Worm (Caenorhabditis elegans) whole organism, late embryonic: ENCODE results near the gene atz-1.

Experiments used
- C38D4.7 ChIP-seq: fragments of 200-800 bp; sonication (Bioruptor generic); optimal IDR thresholded peaks from 2 replicates; lab custom pipeline; 2018; ENCODE audit warnings: mild to moderate bottlenecking, missing genetic modification characterization, moderate library complexity, missing compliant biosample characterization
- F13H6.1 ChIP-seq: sonication (generic microtip); optimal IDR thresholded peaks from 2 replicates; lab custom pipeline; 2016; ENCODE audit warnings: missing genetic modification characterization, missing compliant biosample characterization
- T23F11.4 ChIP-seq: fragments of 200-800 bp; sonication (Bioruptor generic); optimal IDR thresholded peaks from 2 replicates; lab custom pipeline; 2018; ENCODE audit warnings: mild to moderate bottlenecking, missing genetic modification characterization, missing compliant biosample characterization
- Y22D7AL.16 ChIP-seq: sonication (generic microtip); optimal IDR thresholded peaks from 2 replicates; lab custom pipeline; 2016; ENCODE audit warnings: missing genetic modification characterization, missing compliant biosample characterization
- ceh-14 ChIP-seq: sonication (generic microtip); optimal IDR thresholded peaks from 2 replicates; lab custom pipeline; 2016; ENCODE audit warnings: missing genotype, missing genetic modification characterization, missing compliant biosample characterization
- ceh-18 ChIP-seq: sonication (generic microtip); optimal IDR thresholded peaks from 2 replicates; lab custom pipeline; 2016; ENCODE audit warnings: missing genetic modification characterization, missing compliant biosample characterization
- ceh-22 ChIP-seq: sonication (generic microtip); optimal IDR thresholded peaks from 2 replicates; lab custom pipeline; 2017; ENCODE audit warnings: missing biosample characterization, missing genetic modification characterization
- ceh-24 ChIP-seq: sonication (generic microtip); optimal IDR thresholded peaks from 2 replicates; lab custom pipeline; 2016; ENCODE audit warnings: mild to moderate bottlenecking, missing genetic modification characterization, missing compliant biosample characterization
- ceh-31 ChIP-seq: sonication (generic microtip); optimal IDR thresholded peaks from 2 replicates; lab custom pipeline; 2016; ENCODE audit warnings: missing genetic modification characterization, missing compliant biosample characterization
- ceh-34 ChIP-seq: sonication (generic microtip); optimal IDR thresholded peaks from 2 replicates; lab custom pipeline; 2016; ENCODE audit warnings: mild to moderate bottlenecking, missing genetic modification characterization, missing compliant biosample characterization
- ceh-48 ChIP-seq: sonication (generic microtip); optimal IDR thresholded peaks from 2 replicates; lab custom pipeline; 2016; ENCODE audit warnings: missing genetic modification characterization, inconsistent platforms, missing compliant biosample characterization
- ceh-9 ChIP-seq: sonication (generic microtip); optimal IDR thresholded peaks from 2 replicates; lab custom pipeline; 2016; ENCODE audit warnings: mild to moderate bottlenecking, missing genetic modification characterization, inconsistent platforms, missing compliant biosample characterization
- che-1 ChIP-seq: sonication (generic microtip); optimal IDR thresholded peaks from 2 replicates; lab custom pipeline; 2016; ENCODE audit warnings: mild to moderate bottlenecking, missing genetic modification characterization, missing compliant biosample characterization
- dve-1 ChIP-seq: sonication (generic microtip); optimal IDR thresholded peaks from 2 replicates; lab custom pipeline; 2017; ENCODE audit warnings: antibody characterized with exemption, mild to moderate bottlenecking, missing genetic modification characterization, missing compliant biosample characterization
- elt-2 ChIP-seq: sonication (generic microtip); optimal IDR thresholded peaks from 2 replicates; lab custom pipeline; 2016; ENCODE audit warnings: missing genetic modification reagents, missing genetic modification characterization, missing compliant biosample characterization
- ets-4 ChIP-seq: sonication (generic microtip); optimal IDR thresholded peaks from 2 replicates; lab custom pipeline; 2016; ENCODE audit warnings: missing genetic modification characterization, missing compliant biosample characterization
- fkh-10 ChIP-seq: fragments of 150-350 bp; optimal IDR thresholded peaks from 2 replicates; lab custom pipeline; 2014; ENCODE audit warnings: missing biosample characterization, missing genetic modification reagents, missing genetic modification characterization
- fkh-6 ChIP-seq: sonication (generic microtip); optimal IDR thresholded peaks from 2 replicates; lab custom pipeline; 2016; ENCODE audit warnings: missing genetic modification characterization, missing compliant biosample characterization
- hlh-30 ChIP-seq: sonication (generic microtip); optimal IDR thresholded peaks from 2 replicates; lab custom pipeline; 2017; ENCODE audit warnings: antibody characterized with exemption, missing genetic modification characterization, missing compliant biosample characterization; ENCODE audit not compliant: insufficient read depth
- hlh-6 ChIP-seq: sonication (generic microtip); optimal IDR thresholded peaks from 2 replicates; lab custom pipeline; 2016; ENCODE audit warnings: missing genotype, missing genetic modification characterization, missing compliant biosample characterization
- hlh-8 ChIP-seq: sonication (generic microtip); optimal IDR thresholded peaks from 2 replicates; lab custom pipeline; 2016; ENCODE audit warnings: missing genotype, missing genetic modification characterization, missing compliant biosample characterization
- lin-11 ChIP-seq: fragments of 200-800 bp; sonication (Bioruptor generic); optimal IDR thresholded peaks from 2 replicates; lab custom pipeline; 2018; ENCODE audit warnings: mild to moderate bottlenecking, missing genetic modification characterization, missing compliant biosample characterization
- madf-2 ChIP-seq: sonication (generic microtip); optimal IDR thresholded peaks from 2 replicates; lab custom pipeline; 2017; ENCODE audit warnings: missing genetic modification characterization, missing compliant biosample characterization
- mec-3 ChIP-seq: sonication (generic microtip); optimal IDR thresholded peaks from 2 replicates; lab custom pipeline; 2016; ENCODE audit warnings: borderline replicate concordance, missing genetic modification characterization, missing compliant biosample characterization
- nfya-1 ChIP-seq: sonication (generic microtip); optimal IDR thresholded peaks from 2 replicates; lab custom pipeline; 2017; ENCODE audit warnings: missing genetic modification characterization, mild to moderate bottlenecking, missing compliant biosample characterization, antibody characterized with exemption, moderate library complexity
- nhr-232 ChIP-seq: sonication (generic microtip); optimal IDR thresholded peaks from 2 replicates; lab custom pipeline; 2016; ENCODE audit warnings: missing genetic modification characterization, missing compliant biosample characterization
- npax-4 ChIP-seq: sonication (generic microtip); optimal IDR thresholded peaks from 2 replicates; lab custom pipeline; 2016; ENCODE audit warnings: missing genetic modification characterization, missing compliant biosample characterization
- odd-2 ChIP-seq: sonication (generic microtip); optimal IDR thresholded peaks from 2 replicates; lab custom pipeline; 2017; ENCODE audit warnings: antibody characterized with exemption, mild to moderate bottlenecking, missing genetic modification characterization, missing compliant biosample characterization
- pag-3 ChIP-seq: sonication (generic microtip); optimal IDR thresholded peaks from 2 replicates; lab custom pipeline; 2016; ENCODE audit warnings: missing compliant biosample characterization, missing genetic modification characterization, borderline replicate concordance
- pat-9 ChIP-seq: fragments of 200-800 bp; sonication (Bioruptor generic); optimal IDR thresholded peaks from 2 replicates; lab custom pipeline; 2018; ENCODE audit warnings: mild to moderate bottlenecking, missing genetic modification characterization, moderate library complexity, missing compliant biosample characterization
- pax-1 ChIP-seq: fragments of 150-350 bp; optimal IDR thresholded peaks from 2 replicates; lab custom pipeline; 2014; ENCODE audit warnings: missing biosample characterization, missing genetic modification characterization
- pqm-1 ChIP-seq: sonication (generic microtip); optimal IDR thresholded peaks from 2 replicates; lab custom pipeline; 2016; ENCODE audit warnings: missing genetic modification characterization, missing compliant biosample characterization
- pros-1 ChIP-seq: fragments of 150-350 bp; optimal IDR thresholded peaks from 2 replicates; lab custom pipeline; 2014; ENCODE audit warnings: missing biosample characterization, missing genetic modification reagents, missing genetic modification characterization
- ref-2 ChIP-seq: sonication (generic microtip); optimal IDR thresholded peaks from 2 replicates; lab custom pipeline; 2016; ENCODE audit warnings: missing genetic modification characterization, missing compliant biosample characterization
- sdc-2 ChIP-seq: sonication (generic microtip); optimal IDR thresholded peaks from 2 replicates; lab custom pipeline; 2016; ENCODE audit warnings: missing genotype, missing genetic modification characterization, missing compliant biosample characterization
- sox-2 ChIP-seq: fragments of 200-800 bp; sonication (Bioruptor generic); IDR thresholded peaks from 2 replicates; pipeline ENCODE4 v1.3.6; 2022; ENCODE audit warnings: missing genetic modification reagents, missing genetic modification characterization, missing compliant biosample characterization
- sox-4 ChIP-seq: sonication (generic microtip); optimal IDR thresholded peaks from 2 replicates; lab custom pipeline; 2017; ENCODE audit warnings: mild to moderate bottlenecking, missing genetic modification characterization, inconsistent platforms, missing compliant biosample characterization
- syd-9 ChIP-seq: sonication (generic microtip); optimal IDR thresholded peaks from 2 replicates; lab custom pipeline; 2016; ENCODE audit warnings: mild to moderate bottlenecking, missing genetic modification characterization, moderate library complexity, missing compliant biosample characterization
- tbx-2 ChIP-seq: sonication (generic microtip); optimal IDR thresholded peaks from 2 replicates; lab custom pipeline; 2016; ENCODE audit warnings: missing genetic modification characterization, missing compliant biosample characterization
- unc-55 ChIP-seq: sonication (generic microtip); optimal IDR thresholded peaks from 2 replicates; lab custom pipeline; 2017; ENCODE audit warnings: missing biosample characterization, missing genetic modification reagents, missing genetic modification characterization
- zip-5 ChIP-seq: sonication (generic microtip); optimal IDR thresholded peaks from 2 replicates; lab custom pipeline; 2016; ENCODE audit warnings: missing genetic modification characterization, missing compliant biosample characterization
- ztf-16 ChIP-seq: sonication (generic microtip); optimal IDR thresholded peaks from 2 replicates; lab custom pipeline; 2017; ENCODE audit warnings: missing genetic modification characterization, missing compliant biosample characterization

The atz-1 gene

DNA sequence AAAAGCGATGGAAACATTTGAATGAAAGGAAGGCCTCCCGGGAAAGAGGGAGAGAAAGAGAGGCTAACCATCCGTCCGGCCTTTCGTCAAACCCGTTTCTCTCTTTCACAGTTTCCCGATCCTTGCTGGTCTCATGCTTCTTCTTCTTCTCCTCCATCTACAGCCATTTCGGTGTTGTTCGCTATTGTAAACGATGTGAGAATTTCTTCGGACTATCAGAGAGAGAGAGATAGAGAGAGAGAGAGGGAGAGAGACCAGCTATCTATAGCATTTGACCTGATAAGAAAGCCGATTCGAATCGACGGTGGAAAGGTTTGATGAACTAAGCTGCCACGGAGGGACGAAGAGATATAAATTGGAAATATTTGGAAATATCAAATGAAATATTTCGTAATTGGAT is 27.5 kb upstream of the atz-1 start:
- no peak for TF ChIP-seq elt-2 (tag; lab: Kevin White, UChicago)
- no peak for TF ChIP-seq ceh-18

ce11 chrIV:12399983-12400382 is 24.1 kb upstream of the atz-1 start:
- TF ChIP-seq ztf-16 (tag; lab: Kevin White, UChicago) (no peak), Y22D7AL.16 (no peak), elt-2 (tag; lab: Kevin White, UChicago) (peak; percentile 96)

- no peak for TF ChIP-seq sdc-2 (tag; lab: Kevin White, UChicago)
- TF ChIP-seq C38D4.7 = no peak
- TF ChIP-seq sox-2 (GFP tag; lab: Robert Waterston, UW) = no peak
- TF ChIP-seq lin-11 (tag; lab: Kevin White, UChicago) = no peak
- no peak for TF ChIP-seq ceh-48 (tag; lab: Kevin White, UChicago)
- TF ChIP-seq nhr-232 = no peak
Observed at ce11 chrIV:12398437-12398836, 22.5 kb upstream of the atz-1 start, which contains the start of gene acs-20. Gene acs-20, minus strand, starts transcription at chrIV:12398706.

- TF ChIP-seq pax-1 (tag; lab: Kevin White, UChicago) (no peak), pat-9 (no peak), T23F11.4 (GFP tag; lab: Kevin White, UChicago) (no peak), ref-2 (tag; lab: Kevin White, UChicago) (peak; percentile 54), nfya-1 (tag; lab: Kevin White, UChicago) (peak; percentile 20), ceh-18 (no peak), hlh-8 (tag; lab: Kevin White, UChicago) (no peak), ceh-31 (peak; percentile 19), madf-2 (tag; lab: Kevin White, UChicago) (no peak), dve-1 (tag; lab: Kevin White, UChicago) (no peak)
- TF ChIP-seq, all 69 proteins: peak for 3
Observed at ce11 chrIV:12396645-12397258, 20.8 kb upstream of the atz-1 start.

ce11 chrIV:12391003-12391637 is 15.2 kb upstream of the atz-1 start, which contains the start of the genes rps-23 and dpm-3:
Gene rps-23, minus strand, starts transcription at chrIV:12391053.
Gene dpm-3, plus strand, starts transcription at chrIV:12391587.
- TF ChIP-seq pat-9 (no peak), zip-5 (tag; lab: Kevin White, UChicago) (peak; percentile 94), che-1 (tag; lab: Kevin White, UChicago) (peak; percentile 26), mec-3 (tag; lab: Kevin White, UChicago) (no peak), unc-55 (GFP tag; lab: Kevin White, UChicago) (peak; percentile 46), odd-2 (no peak), hlh-30 (tag; lab: Kevin White, UChicago) (peak; percentile 69), nhr-232 (no peak), F13H6.1 (tag; lab: Kevin White, UChicago) (peak; percentile 37), ceh-24 (no peak), tbx-2 (peak; percentile 93), syd-9 (tag; lab: Kevin White, UChicago) (no peak), pqm-1 (tag; lab: Kevin White, UChicago) (peak; percentile 49), npax-4 (tag; lab: Kevin White, UChicago) (no peak), pag-3 (tag; lab: Kevin White, UChicago) (no peak), fkh-10 (no peak), Y22D7AL.16 (peak; percentile 58), ceh-31 (peak; percentile 95), lin-11 (tag; lab: Kevin White, UChicago) (no peak), madf-2 (tag; lab: Kevin White, UChicago) (peak; percentile 72), C38D4.7 (no peak), ztf-16 (tag; lab: Kevin White, UChicago) (peak; percentile 38), elt-2 (tag; lab: Kevin White, UChicago) (peak; percentile 70), ceh-9 (no peak), hlh-6 (tag; lab: Kevin White, UChicago) (peak; percentile 20), ceh-22 (tag; lab: Kevin White, UChicago) (no peak), fkh-6 (tag; lab: Kevin White, UChicago) (peak; percentile 76), ceh-34 (tag; lab: Kevin White, UChicago) (peak; percentile 67), pros-1 (no peak), ceh-18 (peak; percentile 64), sox-4 (no peak), ets-4 (peak; percentile 93), ceh-14 (tag; lab: Kevin White, UChicago) (peak; percentile 35)
